Worm (Caenorhabditis elegans) whole organism, early embryonic: ENCODE results near the gene nstp-2.
A peak's percentile ranks its signal among the peaks of the same experiment; 100 is the strongest.

Experiments
- B0310.2 ChIP-seq: sonication (generic microtip); optimal IDR thresholded peaks from 2 replicates; lab custom pipeline; 2016; ENCODE audit warnings: mild to moderate bottlenecking, missing genetic modification characterization, missing compliant biosample characterization
- F13C5.2 ChIP-seq: sonication (generic microtip); optimal IDR thresholded peaks from 2 replicates; lab custom pipeline; 2017; ENCODE audit warnings: mild to moderate bottlenecking, missing genetic modification characterization, inconsistent platforms, missing compliant biosample characterization
- aly-1 ChIP-seq: sonication (generic microtip); optimal IDR thresholded peaks from 2 replicates; lab custom pipeline; 2016; ENCODE audit warnings: missing genetic modification characterization, missing compliant biosample characterization
- ama-1 ChIP-seq: fragments of 150-350 bp; optimal IDR thresholded peaks from 2 replicates; lab custom pipeline; 2014
- ceh-13 ChIP-seq: fragments of 200-800 bp; sonication (Bioruptor generic); optimal IDR thresholded peaks from 2 replicates; lab custom pipeline; 2018; ENCODE audit warnings: mild to moderate bottlenecking, missing genetic modification characterization, missing compliant biosample characterization
- ceh-36 ChIP-seq: sonication (generic microtip); optimal IDR thresholded peaks from 2 replicates; lab custom pipeline; 2016; ENCODE audit warnings: missing genetic modification characterization, inconsistent platforms, missing compliant biosample characterization
- ets-7 ChIP-seq: sonication (generic microtip); optimal IDR thresholded peaks from 2 replicates; lab custom pipeline; 2016; ENCODE audit warnings: missing genotype, missing genetic modification characterization, missing compliant biosample characterization
- flt-1 ChIP-seq: fragments of 200-800 bp; sonication (Bioruptor generic); IDR thresholded peaks from 2 replicates; pipeline ENCODE4 v1.3.6; 2022; ENCODE audit warnings: missing genetic modification characterization, missing compliant biosample characterization
- hmbx-1 ChIP-seq: sonication (generic microtip); optimal IDR thresholded peaks from 2 replicates; lab custom pipeline; 2016; ENCODE audit warnings: mild to moderate bottlenecking, missing genetic modification characterization, missing compliant biosample characterization
- hmg-4 ChIP-seq: fragments of 200-800 bp; sonication (Bioruptor generic); optimal IDR thresholded peaks from 2 replicates; lab custom pipeline; 2018; ENCODE audit warnings: mild to moderate bottlenecking, missing genetic modification characterization, missing compliant biosample characterization
- hnd-1 ChIP-seq: sonication (generic microtip); optimal IDR thresholded peaks from 2 replicates; lab custom pipeline; 2016; ENCODE audit warnings: missing genetic modification characterization, missing compliant biosample characterization
- pes-1 ChIP-seq: fragments of 200-800 bp; sonication (Bioruptor generic); IDR thresholded peaks from 2 replicates; pipeline ENCODE4 v1.3.6; 2022; ENCODE audit warnings: missing genetic modification reagents, missing genetic modification characterization, missing compliant biosample characterization
- scrt-1 ChIP-seq: fragments of 200-800 bp; sonication (Bioruptor generic); IDR thresholded peaks from 2 replicates; pipeline ENCODE4 v1.3.6; 2022; ENCODE audit warnings: missing genetic modification characterization, missing compliant biosample characterization
- sea-1 ChIP-seq: fragments of 200-800 bp; sonication (Bioruptor generic); conservative IDR thresholded peaks from 2 replicates; pipeline ENCODE4 v1.3.6; 2022; ENCODE audit warnings: missing genetic modification characterization, missing compliant biosample characterization
- tbx-11 ChIP-seq: fragments of 200-800 bp; sonication (Bioruptor generic); IDR thresholded peaks from 2 replicates; pipeline ENCODE4 v1.3.6; 2022; ENCODE audit warnings: missing genetic modification characterization, missing compliant biosample characterization
- tbx-37 ChIP-seq: fragments of 200-800 bp; sonication (Bioruptor generic); conservative IDR thresholded peaks from 2 replicates; pipeline ENCODE4 v1.3.6; 2022; ENCODE audit warnings: missing genetic modification reagents, missing genetic modification characterization, missing compliant biosample characterization
- tra-4 ChIP-seq: sonication (generic microtip); optimal IDR thresholded peaks from 2 replicates; lab custom pipeline; 2017; ENCODE audit warnings: missing genetic modification characterization, missing compliant biosample characterization

Gene nstp-2

DNA sequence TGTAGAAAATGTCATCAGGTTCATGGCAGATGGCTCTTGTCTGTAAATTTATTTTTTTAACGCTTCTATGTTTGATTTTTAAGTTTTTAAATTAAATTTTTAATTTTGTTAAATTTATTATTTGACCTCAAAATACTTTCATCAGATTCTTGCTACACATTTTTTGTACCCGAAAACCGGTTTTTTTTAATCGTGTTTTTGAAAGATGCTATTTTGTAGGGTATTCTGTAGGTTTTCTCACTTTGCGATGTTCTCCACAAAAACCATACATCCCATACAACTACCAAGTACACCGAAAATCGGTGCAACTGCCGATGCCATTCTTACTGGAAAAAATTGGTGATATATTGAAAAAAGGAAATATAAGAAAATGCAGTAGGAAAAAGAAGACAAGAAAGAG, at the start of gene nstp-2:
Gene nstp-2 (minus strand): TSS at position 326 of the 400 bp plus-strand sequence.
- TF ChIP-seq scrt-1 (GFP tag; lab: Robert Waterston, UW): no peak
- no peak for TF ChIP-seq sea-1 (GFP tag; lab: Robert Waterston, UW)
- TF ChIP-seq pes-1 (GFP tag; lab: Robert Waterston, UW): no peak
- no peak for TF ChIP-seq ama-1
- no peak for TF ChIP-seq aly-1 (tag; lab: Kevin White, UChicago)
- no peak for TF ChIP-seq hnd-1 (tag; lab: Kevin White, UChicago)
- TF ChIP-seq tbx-11 (GFP tag; lab: Robert Waterston, UW): no peak
- no peak for TF ChIP-seq tbx-37 (GFP tag; lab: Robert Waterston, UW)
- TF ChIP-seq tra-4 (tag; lab: Kevin White, UChicago): no peak
- TF ChIP-seq B0310.2 (tag; lab: Kevin White, UChicago): no peak
- no peak for TF ChIP-seq hmbx-1 (tag; lab: Kevin White, UChicago)
- TF ChIP-seq flt-1 (GFP tag; lab: Robert Waterston, UW): no peak
- no peak for TF ChIP-seq hmg-4 (GFP tag; lab: Kevin White, UChicago)
- TF ChIP-seq ets-7: no peak
- TF ChIP-seq ceh-13 (GFP tag; lab: Kevin White, UChicago): no peak
- no peak for TF ChIP-seq F13C5.2 (tag; lab: Kevin White, UChicago)
- no peak for TF ChIP-seq ceh-36 (tag; lab: Kevin White, UChicago)

DNA sequence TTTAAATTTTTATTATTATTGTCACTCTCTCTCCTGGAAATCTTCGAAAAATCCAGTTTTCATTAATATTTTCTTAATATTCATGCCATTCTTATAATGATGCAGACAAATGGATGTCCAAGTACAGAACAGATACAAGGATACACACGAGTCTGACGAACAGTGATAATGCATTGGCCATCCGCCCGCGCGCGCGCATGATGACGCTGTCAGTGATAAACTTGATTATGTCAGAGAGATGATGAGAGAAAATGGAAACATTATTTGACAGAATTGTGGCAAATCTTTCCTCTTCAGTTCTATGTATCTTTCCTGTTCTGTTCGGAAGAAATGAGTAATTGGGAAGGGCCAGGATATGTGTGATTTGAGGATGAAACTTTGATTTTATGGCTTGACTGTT, 49.8 kb upstream of the nstp-2 start:
- TF ChIP-seq scrt-1 (GFP tag; lab: Robert Waterston, UW) (no peak), sea-1 (GFP tag; lab: Robert Waterston, UW) (no peak), ets-7 (no peak), hmg-4 (GFP tag; lab: Kevin White, UChicago) (no peak), ceh-36 (tag; lab: Kevin White, UChicago) (no peak), F13C5.2 (tag; lab: Kevin White, UChicago) (no peak), tbx-11 (GFP tag; lab: Robert Waterston, UW) (no peak), tbx-37 (GFP tag; lab: Robert Waterston, UW) (no peak), ama-1 (no peak), flt-1 (GFP tag; lab: Robert Waterston, UW) (no peak), hnd-1 (tag; lab: Kevin White, UChicago) (no peak), B0310.2 (tag; lab: Kevin White, UChicago) (no peak), aly-1 (tag; lab: Kevin White, UChicago) (no peak), ceh-13 (GFP tag; lab: Kevin White, UChicago) (no peak), tra-4 (tag; lab: Kevin White, UChicago) (no peak), hmbx-1 (tag; lab: Kevin White, UChicago) (no peak), pes-1 (GFP tag; lab: Robert Waterston, UW) (no peak)

DNA sequence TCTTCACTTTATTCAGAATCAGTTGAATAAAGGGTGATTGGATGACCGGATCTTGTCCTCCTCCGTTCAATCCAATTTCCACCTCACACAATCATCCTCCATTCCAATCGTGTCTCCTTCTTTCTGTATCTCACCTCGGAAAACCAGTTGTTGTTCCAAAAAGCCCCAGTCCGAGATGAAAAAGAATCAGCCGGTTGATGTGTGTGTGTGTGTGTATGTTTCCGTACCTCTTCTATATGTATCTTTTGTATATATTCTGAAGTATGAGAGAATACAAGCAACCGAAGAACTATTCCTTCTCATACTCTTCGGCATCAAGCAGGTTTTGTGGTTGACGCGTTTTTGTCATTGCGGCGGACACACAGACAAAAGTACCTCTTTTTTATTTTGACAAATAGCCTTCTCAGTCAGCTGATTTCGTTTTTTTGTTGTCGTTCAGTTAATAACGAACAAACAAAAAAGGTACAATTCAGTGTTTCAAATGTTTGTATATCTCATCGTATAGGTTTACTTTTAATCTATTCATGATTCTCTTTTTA, 47.7 kb upstream of the nstp-2 start:
- TF ChIP-seq pes-1 (GFP tag; lab: Robert Waterston, UW) (no peak), ets-7 (no peak), hmg-4 (GFP tag; lab: Kevin White, UChicago) (no peak), tbx-37 (GFP tag; lab: Robert Waterston, UW) (no peak), hmbx-1 (tag; lab: Kevin White, UChicago) (no peak), sea-1 (GFP tag; lab: Robert Waterston, UW) (no peak), ama-1 (no peak), aly-1 (tag; lab: Kevin White, UChicago) (no peak), ceh-13 (GFP tag; lab: Kevin White, UChicago) (no peak), flt-1 (GFP tag; lab: Robert Waterston, UW) (no peak), hnd-1 (tag; lab: Kevin White, UChicago) (no peak)

DNA sequence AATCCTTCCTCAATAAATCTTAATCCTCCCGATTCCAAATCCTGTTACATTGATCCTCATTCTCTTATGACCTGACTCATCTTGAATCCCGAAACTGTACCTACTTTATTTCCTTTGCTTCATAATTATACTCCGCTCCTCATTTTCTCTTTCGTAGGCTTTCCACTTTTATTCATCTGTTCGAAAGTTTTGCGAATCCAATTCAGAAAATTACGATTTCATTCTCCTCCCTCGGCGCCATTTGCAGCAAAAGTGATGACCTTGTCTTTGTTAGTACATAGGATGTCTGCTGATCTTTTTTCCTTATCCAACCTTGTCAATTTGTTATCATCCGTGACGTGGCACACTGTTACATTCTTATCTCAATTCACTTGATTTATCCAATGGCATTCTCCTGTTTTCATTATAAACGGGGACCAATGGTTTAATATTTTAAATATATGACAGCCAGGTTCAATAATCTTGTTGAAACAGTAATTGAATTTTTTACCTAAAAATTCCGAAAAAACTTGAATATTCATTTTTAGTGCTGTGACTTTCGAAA, 46.6 kb upstream of the nstp-2 start:
- TF ChIP-seq hnd-1 (tag; lab: Kevin White, UChicago) (no peak), sea-1 (GFP tag; lab: Robert Waterston, UW) (no peak), B0310.2 (tag; lab: Kevin White, UChicago) (no peak), ama-1 (no peak)

DNA sequence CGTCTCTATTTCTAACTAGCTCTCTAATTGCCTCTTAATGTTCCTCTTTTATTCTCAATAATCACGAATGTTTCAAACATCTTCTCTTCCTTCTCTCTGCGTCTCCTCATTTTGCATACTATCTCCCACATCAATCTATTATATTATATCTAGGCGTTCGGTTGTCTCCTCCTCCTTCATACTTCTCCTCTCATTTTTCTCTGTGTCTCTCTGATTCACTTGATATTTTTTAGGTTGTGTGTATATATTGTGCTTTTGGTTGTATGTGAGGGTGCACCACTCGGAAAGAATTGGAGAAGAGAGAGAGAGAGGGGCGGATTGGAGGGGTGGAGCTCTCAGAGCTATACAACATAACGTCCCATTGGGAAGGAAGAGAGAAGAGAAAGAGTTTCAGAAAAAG, 42.6 kb upstream of the nstp-2 start:
- TF ChIP-seq B0310.2 (tag; lab: Kevin White, UChicago) (peak; percentile 9), hmg-4 (GFP tag; lab: Kevin White, UChicago) (peak; percentile 70), ets-7 (no peak)

DNA sequence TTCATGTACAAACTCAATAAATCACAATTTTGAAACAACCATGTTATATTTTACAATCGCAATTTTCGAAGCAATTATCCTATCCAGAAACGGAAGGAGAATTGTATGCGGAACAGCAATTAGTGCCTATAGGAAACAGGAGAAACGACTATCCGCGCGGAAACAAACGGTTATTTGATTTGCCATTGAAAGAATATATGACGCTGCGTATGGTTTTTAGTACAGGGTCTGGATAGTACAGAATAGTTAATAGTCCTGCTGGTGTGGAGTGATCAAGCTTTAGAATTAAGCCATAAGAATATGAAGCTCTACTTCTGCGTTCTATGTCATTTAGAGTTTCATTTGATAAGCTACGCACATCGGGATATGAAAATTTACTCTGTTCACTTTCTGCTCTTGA, 40.9 kb upstream of the nstp-2 start:
- TF ChIP-seq tbx-37 (GFP tag; lab: Robert Waterston, UW) (0 out of 2 replicates have a peak, but pooled peaks have one; percentile 13), sea-1 (GFP tag; lab: Robert Waterston, UW) (no peak), ets-7 (no peak), tbx-11 (GFP tag; lab: Robert Waterston, UW) (no peak), scrt-1 (GFP tag; lab: Robert Waterston, UW) (no peak), hnd-1 (tag; lab: Kevin White, UChicago) (no peak), flt-1 (GFP tag; lab: Robert Waterston, UW) (no peak), tra-4 (tag; lab: Kevin White, UChicago) (no peak), ceh-13 (GFP tag; lab: Kevin White, UChicago) (no peak), ama-1 (peak; percentile 57), ceh-36 (tag; lab: Kevin White, UChicago) (no peak), hmg-4 (GFP tag; lab: Kevin White, UChicago) (no peak), aly-1 (tag; lab: Kevin White, UChicago) (no peak), B0310.2 (tag; lab: Kevin White, UChicago) (no peak), pes-1 (GFP tag; lab: Robert Waterston, UW) (no peak), hmbx-1 (tag; lab: Kevin White, UChicago) (no peak), F13C5.2 (tag; lab: Kevin White, UChicago) (no peak)
